Worm (Caenorhabditis elegans) whole organism, L3 larva: ENCODE results near the gene ZK1240.3.

Experiments used
- R02D3.7 ChIP-seq: fragments of 150-350 bp; optimal IDR thresholded peaks from 2 replicates; lab custom pipeline; 2014; ENCODE audit warnings: missing biosample characterization, missing genetic modification characterization
- ZK546.5 ChIP-seq: sonication (generic microtip); optimal IDR thresholded peaks from 2 replicates; lab custom pipeline; 2017; ENCODE audit warnings: missing biosample characterization, missing genetic modification characterization
- aly-2 ChIP-seq: fragments of 150-350 bp; optimal IDR thresholded peaks from 2 replicates; lab custom pipeline; 2014; ENCODE audit warnings: missing biosample characterization, missing genetic modification characterization
- ama-1 ChIP-seq: fragments of 150-350 bp; optimal IDR thresholded peaks from 2 replicates; lab custom pipeline; 2018
- ceh-16 ChIP-seq: sonication (generic microtip); optimal IDR thresholded peaks from 2 replicates; lab custom pipeline; 2017; ENCODE audit warnings: missing biosample characterization, missing genetic modification characterization
- ceh-9 ChIP-seq: sonication (generic microtip); optimal IDR thresholded peaks from 2 replicates; lab custom pipeline; 2018; ENCODE audit warnings: missing biosample characterization, missing genetic modification characterization
- daf-12 ChIP-seq: fragments of 150-350 bp; optimal IDR thresholded peaks from 2 replicates; lab custom pipeline; 2014; ENCODE audit warnings: missing biosample characterization, missing genetic modification reagents, missing genetic modification characterization
- egl-27 ChIP-seq: sonication (generic microtip); optimal IDR thresholded peaks from 4 replicates; lab custom pipeline; 2017; ENCODE audit warnings: missing biosample characterization, missing genetic modification reagents, missing genetic modification characterization
- egl-5 ChIP-seq: fragments of 150-350 bp; optimal IDR thresholded peaks from 2 replicates; lab custom pipeline; 2017; ENCODE audit warnings: missing biosample characterization, missing genetic modification reagents, missing genetic modification characterization, inconsistent platforms
- elt-1 ChIP-seq: fragments of 150-350 bp; optimal IDR thresholded peaks from 2 replicates; lab custom pipeline; 2014; ENCODE audit warnings: missing biosample characterization, missing genetic modification characterization
- elt-2 ChIP-seq: sonication (generic microtip); optimal IDR thresholded peaks from 2 replicates; lab custom pipeline; 2016; ENCODE audit warnings: missing genetic modification reagents, mild to moderate bottlenecking, missing genetic modification characterization, missing compliant biosample characterization
- elt-3 ChIP-seq, 3 experiments: fragments of 150-350 bp in 1 of 3; sonication (generic microtip) in 2 of 3; optimal IDR thresholded peaks; 2 replicates in 2 of 3; 4 replicates in 1 of 3; lab custom pipeline; 2014 to 2017; ENCODE audit warnings: missing biosample characterization in 3 of 3, missing genetic modification characterization in 3 of 3
- eor-1 ChIP-seq, 2 experiments: fragments of 150-350 bp; optimal IDR thresholded peaks; 2 replicates each; lab custom pipeline; 2014 to 2018; ENCODE audit warnings: missing biosample characterization in 2 of 2, missing genetic modification characterization in 2 of 2
- fkh-2 ChIP-seq: fragments of 150-350 bp; optimal IDR thresholded peaks from 2 replicates; lab custom pipeline; 2014; ENCODE audit warnings: missing biosample characterization, missing genetic modification reagents, missing genetic modification characterization
- fos-1 ChIP-seq: fragments of 150-350 bp; optimal IDR thresholded peaks from 2 replicates; lab custom pipeline; 2014; ENCODE audit warnings: missing biosample characterization, missing genetic modification characterization
- jun-1 ChIP-seq: fragments of 150-350 bp; optimal IDR thresholded peaks from 2 replicates; lab custom pipeline; 2014; ENCODE audit warnings: missing biosample characterization, missing genetic modification reagents, missing genetic modification characterization
- lin-15B ChIP-seq: fragments of 150-350 bp; optimal IDR thresholded peaks from 2 replicates; lab custom pipeline; 2014; ENCODE audit warnings: missing biosample characterization, missing genetic modification characterization
- lin-39 ChIP-seq: fragments of 150-350 bp; optimal IDR thresholded peaks from 2 replicates; lab custom pipeline; 2018; ENCODE audit warnings: missing biosample characterization, missing genetic modification reagents, missing genetic modification characterization
- lsy-12 ChIP-seq: sonication (generic microtip); optimal IDR thresholded peaks from 2 replicates; lab custom pipeline; 2016; ENCODE audit warnings: mild to moderate bottlenecking, missing genetic modification characterization, missing compliant biosample characterization
- mdl-1 ChIP-seq: fragments of 150-350 bp; optimal IDR thresholded peaks from 2 replicates; lab custom pipeline; 2014; ENCODE audit warnings: missing biosample characterization, missing genetic modification characterization
- mml-1 ChIP-seq: fragments of 150-350 bp; sonication (generic microtip); optimal IDR thresholded peaks from 3 replicates; lab custom pipeline; 2014; ENCODE audit warnings: missing biosample characterization, missing genetic modification characterization
- nfya-1 ChIP-seq: sonication (generic microtip); optimal IDR thresholded peaks from 2 replicates; lab custom pipeline; 2017; ENCODE audit warnings: missing genetic modification characterization, mild to moderate bottlenecking, missing compliant biosample characterization, antibody characterized with exemption, moderate library complexity; ENCODE audit not compliant: insufficient read depth
- nhr-11 ChIP-seq: fragments of 150-350 bp; optimal IDR thresholded peaks from 2 replicates; lab custom pipeline; 2014; ENCODE audit warnings: missing biosample characterization, missing genetic modification characterization
- nhr-12 ChIP-seq: fragments of 150-350 bp; optimal IDR thresholded peaks from 2 replicates; lab custom pipeline; 2014; ENCODE audit warnings: missing biosample characterization, missing genetic modification characterization
- nhr-25 ChIP-seq: sonication (generic microtip); optimal IDR thresholded peaks from 2 replicates; lab custom pipeline; 2017; ENCODE audit warnings: missing biosample characterization, missing genetic modification characterization
- nhr-43 ChIP-seq: sonication (generic microtip); optimal IDR thresholded peaks from 2 replicates; lab custom pipeline; 2016; ENCODE audit warnings: mild to moderate bottlenecking, missing genetic modification characterization, missing compliant biosample characterization; ENCODE audit not compliant: poor library complexity, severe bottlenecking
- nhr-76 ChIP-seq: fragments of 150-350 bp; sonication (generic microtip); optimal IDR thresholded peaks from 5 replicates; lab custom pipeline; 2014; ENCODE audit warnings: missing biosample characterization, missing genetic modification characterization
- nhr-77 ChIP-seq: fragments of 150-350 bp; optimal IDR thresholded peaks from 2 replicates; lab custom pipeline; 2014; ENCODE audit warnings: missing biosample characterization, missing genetic modification characterization
- pqm-1 ChIP-seq: fragments of 150-350 bp; optimal IDR thresholded peaks from 2 replicates; lab custom pipeline; 2017; ENCODE audit warnings: missing biosample characterization, missing genetic modification characterization, inconsistent platforms
- sea-2 ChIP-seq: fragments of 150-350 bp; sonication (generic microtip); optimal IDR thresholded peaks from 4 replicates; lab custom pipeline; 2014; ENCODE audit warnings: missing biosample characterization, missing genetic modification reagents, missing genetic modification characterization
- skn-1 ChIP-seq: fragments of 150-350 bp; optimal IDR thresholded peaks from 2 replicates; lab custom pipeline; 2014; ENCODE audit warnings: missing biosample characterization, missing genetic modification characterization
- snpc-4 ChIP-seq: fragments of 150-350 bp; optimal IDR thresholded peaks from 2 replicates; lab custom pipeline; 2014; ENCODE audit warnings: missing biosample characterization, missing genetic modification characterization
- tbx-2 ChIP-seq: sonication (generic microtip); optimal IDR thresholded peaks from 2 replicates; lab custom pipeline; 2016; ENCODE audit warnings: mild to moderate bottlenecking, missing genetic modification characterization, missing compliant biosample characterization
- unc-62 ChIP-seq: fragments of 150-350 bp; sonication (generic microtip); optimal IDR thresholded peaks from 4 replicates; lab custom pipeline; 2014; ENCODE audit warnings: missing biosample characterization, missing genetic modification reagents, missing genetic modification characterization
- ztf-11 ChIP-seq: fragments of 150-350 bp; optimal IDR thresholded peaks from 2 replicates; lab custom pipeline; 2014; ENCODE audit warnings: missing biosample characterization, missing genetic modification characterization
- ztf-4 ChIP-seq: fragments of 150-350 bp; optimal IDR thresholded peaks from 2 replicates; lab custom pipeline; 2014; ENCODE audit warnings: missing biosample characterization, missing genetic modification characterization

ZK1240.3 gene

DNA sequence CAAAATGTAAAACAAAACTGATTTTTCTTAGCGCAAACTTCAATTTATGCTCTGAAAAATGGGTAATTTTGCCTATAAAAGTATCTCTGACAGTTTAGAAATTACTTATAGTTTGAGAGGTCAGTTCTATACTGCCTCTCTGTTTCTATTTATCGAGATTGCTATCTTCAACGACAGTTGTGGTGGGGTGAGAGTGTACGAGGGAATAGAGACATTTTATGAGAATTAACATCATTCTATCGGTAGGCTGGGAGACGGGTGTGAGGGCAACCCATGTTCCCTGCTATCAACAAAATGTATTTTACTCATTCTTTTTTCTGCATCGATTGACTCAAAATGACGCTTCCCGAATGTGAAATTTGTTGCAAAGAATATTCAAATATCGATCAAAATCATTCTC lies at the start of gene ZK1240.3:
ZK1240.3 (plus strand) TSS at position 238 of the 400 bp plus-strand sequence.
- peak; percentile 59 for TF ChIP-seq pqm-1 (tag; lab: Kevin White, UChicago)
- peak; percentile 82 for TF ChIP-seq elt-2 (tag; lab: Kevin White, UChicago)
- no peak for TF ChIP-seq aly-2 (tag; lab: Kevin White, UChicago)
- TF ChIP-seq lin-15B (tag; lab: Kevin White, UChicago), result no peak

DNA sequence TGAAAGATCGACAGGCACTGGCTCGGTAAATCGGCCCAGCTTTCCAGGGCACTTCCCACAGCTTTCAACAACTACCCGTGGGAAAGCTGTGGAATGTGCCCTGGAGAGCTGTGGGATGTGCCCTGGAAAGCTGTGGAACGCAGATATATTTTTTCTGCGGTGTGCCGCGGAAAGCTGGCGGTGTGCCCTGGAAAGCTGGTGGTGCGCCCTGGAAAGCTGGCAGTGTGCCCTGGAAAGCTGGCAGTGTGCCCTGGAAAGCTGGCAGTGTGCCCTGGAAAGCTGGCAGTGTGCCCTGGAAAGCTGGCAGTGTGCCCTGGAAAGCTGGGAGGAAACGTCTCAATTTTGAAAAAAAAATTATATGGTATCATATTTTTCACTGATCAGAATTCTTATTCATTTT lies 46.4 kb upstream of the ZK1240.3 start:
- TF ChIP-seq ceh-16 (no peak), elt-3 (tag; optimal IDR thresholded peaks at IDR 0.05; lab: Kevin White, UChicago) (no peak), skn-1 (no peak), mdl-1 (tag; lab: Kevin White, UChicago) (no peak), nhr-43 (tag; lab: Kevin White, UChicago) (no peak), nhr-11 (tag; lab: Kevin White, UChicago) (no peak), nhr-12 (no peak), ZK546.5 (tag; lab: Kevin White, UChicago) (no peak)
- TF ChIP-seq, all 47 proteins: peak for 0

DNA sequence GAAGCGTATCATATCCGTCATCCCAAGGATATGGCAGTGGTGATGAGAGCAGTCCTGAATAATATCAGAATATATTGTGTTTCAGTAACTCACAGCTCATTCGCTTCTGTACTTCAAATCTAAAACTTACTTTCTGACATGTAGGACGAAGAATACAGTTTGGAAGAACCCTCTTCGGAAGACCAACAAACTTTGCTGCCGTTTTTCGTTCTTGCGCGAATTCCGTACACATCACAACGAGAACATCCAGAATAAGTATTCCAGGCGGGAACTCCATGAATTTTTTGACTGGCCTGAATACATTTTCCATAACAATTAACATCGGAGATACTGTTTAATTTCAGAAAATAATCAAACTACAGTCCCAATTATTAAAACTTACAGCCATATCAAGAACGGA lies 42.7 kb upstream of the ZK1240.3 start, which contains the start of gene K09F6.15:
K09F6.15 (minus strand) TSS at position 101 of the 400 bp plus-strand sequence.
- no peak for TF ChIP-seq ztf-11 (tag; lab: Kevin White, UChicago)
- no peak for TF ChIP-seq nhr-25 (tag; lab: Kevin White, UChicago)
- TF ChIP-seq ZK546.5 (tag; lab: Kevin White, UChicago), result no peak
- TF ChIP-seq R02D3.7, result no peak
- no peak for TF ChIP-seq sea-2 (GFP tag; lab: Kevin White, UChicago)
- TF ChIP-seq nhr-11 (tag; lab: Kevin White, UChicago), result no peak
- TF ChIP-seq daf-12, result no peak
- no peak for TF ChIP-seq pqm-1 (tag; lab: Kevin White, UChicago)
- no peak for TF ChIP-seq unc-62 (GFP tag; lab: Kevin White, UChicago)
- no peak for TF ChIP-seq elt-3 (tag; optimal IDR thresholded peaks at IDR 0.05; lab: Kevin White, UChicago)
- no peak for TF ChIP-seq mdl-1 (tag; lab: Kevin White, UChicago)
- no peak for TF ChIP-seq ceh-9 (tag; lab: Kevin White, UChicago)
- no peak for TF ChIP-seq nhr-43 (tag; lab: Kevin White, UChicago)
- no peak for TF ChIP-seq snpc-4

DNA sequence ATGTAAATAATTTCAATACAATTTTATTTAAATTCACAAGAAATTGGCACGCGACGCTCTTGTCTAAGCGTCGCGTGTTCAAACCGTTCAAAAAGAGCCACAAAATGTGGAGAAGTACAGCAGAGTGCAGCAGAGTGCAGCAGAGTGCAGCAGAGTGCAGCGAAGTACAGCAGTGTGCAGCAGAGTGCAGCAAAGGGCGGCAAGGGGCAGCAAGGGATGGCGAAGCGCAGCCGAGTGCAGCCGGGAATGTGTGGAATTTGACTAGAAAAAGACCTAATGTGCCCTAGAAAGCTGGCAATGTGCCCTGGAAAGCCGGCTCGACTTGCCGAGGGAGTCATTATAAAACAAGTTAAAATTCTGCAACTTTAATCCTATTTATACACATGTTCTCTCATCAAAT lies 40.9 kb upstream of the ZK1240.3 start, which contains the start of gene K09F6.6:
K09F6.6 (minus strand) TSS at position 43 of the 400 bp plus-strand sequence.
- TF ChIP-seq nhr-76 (tag; lab: Kevin White, UChicago), result no peak
- no peak for TF ChIP-seq snpc-4
- no peak for TF ChIP-seq lsy-12
- no peak for TF ChIP-seq egl-27
- no peak for TF ChIP-seq eor-1 (tag; optimal IDR thresholded peaks at IDR 0.05; lab: Kevin White, UChicago)
- TF ChIP-seq tbx-2, result no peak
- TF ChIP-seq mml-1 (tag; lab: Kevin White, UChicago), result no peak
- no peak for TF ChIP-seq jun-1 (tag; lab: Kevin White, UChicago)
- TF ChIP-seq sea-2 (GFP tag; lab: Kevin White, UChicago), result no peak
- no peak for TF ChIP-seq ztf-4 (tag; lab: Kevin White, UChicago)
- TF ChIP-seq lin-15B (tag; lab: Kevin White, UChicago), result no peak
- no peak for TF ChIP-seq elt-1 (tag; lab: Kevin White, UChicago)
- no peak for TF ChIP-seq nhr-77
- no peak for TF ChIP-seq nfya-1 (tag; lab: Kevin White, UChicago)
- no peak for TF ChIP-seq fos-1 (tag; lab: Kevin White, UChicago)
- no peak for TF ChIP-seq mdl-1 (tag; lab: Kevin White, UChicago)
- no peak for TF ChIP-seq ZK546.5 (tag; lab: Kevin White, UChicago)

DNA sequence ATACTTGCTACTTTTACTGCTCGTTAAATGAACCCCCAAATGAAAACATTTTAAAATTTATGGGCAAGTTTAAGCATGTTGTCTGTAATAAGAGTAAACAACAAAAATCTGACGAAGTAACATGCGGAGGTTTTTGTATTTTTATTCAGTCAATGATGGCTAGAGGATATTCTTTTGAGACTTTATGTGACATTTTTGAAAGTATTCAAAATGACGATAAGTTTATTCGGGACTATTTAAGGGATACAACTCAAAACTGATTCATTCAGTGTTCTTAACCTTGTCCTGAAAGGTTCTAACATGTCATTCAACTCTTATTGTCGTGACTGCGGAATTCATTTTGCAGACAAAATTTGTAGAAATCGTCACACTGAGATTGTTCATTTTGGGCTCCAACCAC lies 40.3 kb upstream of the ZK1240.3 start, which contains the start of gene K09F6.11:
K09F6.11 (plus strand) TSS at position 301 of the 400 bp plus-strand sequence.
- TF ChIP-seq nhr-11 (tag; lab: Kevin White, UChicago), result no peak
- no peak for TF ChIP-seq elt-3 (tag; optimal IDR thresholded peaks at IDR 0.05; lab: Kevin White, UChicago)
- no peak for TF ChIP-seq nhr-12
- TF ChIP-seq nhr-77, result no peak
- no peak for TF ChIP-seq egl-5 (tag; lab: Kevin White, UChicago)
- TF ChIP-seq ztf-4 (tag; lab: Kevin White, UChicago), result no peak
- TF ChIP-seq ama-1 (lab: Kevin White, UChicago), result no peak
- no peak for TF ChIP-seq snpc-4
- TF ChIP-seq sea-2 (GFP tag; lab: Kevin White, UChicago), result no peak
- TF ChIP-seq nfya-1 (tag; lab: Kevin White, UChicago), result no peak
- TF ChIP-seq fkh-2 (tag; lab: Kevin White, UChicago), result no peak
- no peak for TF ChIP-seq nhr-25 (tag; lab: Kevin White, UChicago)
- TF ChIP-seq lin-39 (tag; lab: Kevin White, UChicago), result no peak
